Fruit fly (Drosophila melanogaster) whole organism, embryonic: Measurements from ENCODE around the gene Tsc1.
A peak's percentile ranks its signal among the peaks of the same experiment; 100 is the strongest.

ENCODE experiments used
- ATbp ChIP-seq: fragments of 200-800 bp; sonication (Bioruptor generic); optimal IDR thresholded peaks from 2 replicates; lab custom pipeline; 2017; ENCODE audit warnings: missing biosample characterization, mild to moderate bottlenecking, missing genetic modification characterization, missing genetic modification reagents
- CG10267 ChIP-seq: fragments of 200-800 bp; sonication (Bioruptor generic); optimal IDR thresholded peaks from 2 replicates; lab custom pipeline; 2018; ENCODE audit warnings: missing biosample characterization, mild to moderate bottlenecking, missing genetic modification characterization, moderate library complexity
- CG12391 ChIP-seq: fragments of 200-800 bp; sonication (Bioruptor generic); optimal IDR thresholded peaks from 3 replicates; lab custom pipeline; 2018; ENCODE audit warnings: missing biosample characterization, mild to moderate bottlenecking, missing genetic modification characterization, moderate library complexity
- CG12744 ChIP-seq: fragments of 200-800 bp; sonication (Bioruptor generic); optimal IDR thresholded peaks from 2 replicates; lab custom pipeline; 2016; ENCODE audit warnings: missing biosample characterization, missing genetic modification characterization
- CG13424 ChIP-seq: fragments of 200-800 bp; sonication (Bioruptor generic); optimal IDR thresholded peaks from 2 replicates; lab custom pipeline; 2019; ENCODE audit warnings: missing biosample characterization, mild to moderate bottlenecking, missing genetic modification characterization, moderate library complexity
- CG14050 ChIP-seq: fragments of 200-800 bp; sonication (Bioruptor generic); IDR thresholded peaks from 3 replicates; pipeline ENCODE4 v1.3.6; 2022; ENCODE audit warnings: missing biosample characterization, missing genetic modification characterization
- CG16815 ChIP-seq: fragments of 200-800 bp; sonication (Bioruptor generic); optimal IDR thresholded peaks from 3 replicates; lab custom pipeline; 2017; ENCODE audit warnings: missing biosample characterization, mild to moderate bottlenecking, missing genetic modification characterization
- CG17359 ChIP-seq: fragments of 200-800 bp; sonication (Bioruptor generic); optimal IDR thresholded peaks from 3 replicates; lab custom pipeline; 2018; ENCODE audit warnings: missing biosample characterization, mild to moderate bottlenecking, missing genetic modification characterization, moderate library complexity
- CG17385 ChIP-seq: fragments of 200-800 bp; sonication (Bioruptor generic); optimal IDR thresholded peaks from 3 replicates; lab custom pipeline; 2018; ENCODE audit warnings: missing biosample characterization, mild to moderate bottlenecking, missing genetic modification characterization
- CG18262 ChIP-seq: fragments of 200-800 bp; optimal IDR thresholded peaks from 3 replicates; lab custom pipeline; 2019; ENCODE audit warnings: missing biosample characterization, mild to moderate bottlenecking, missing genetic modification characterization, moderate library complexity
- CG31365 ChIP-seq: fragments of 200-800 bp; sonication (Bioruptor generic); optimal IDR thresholded peaks from 2 replicates; lab custom pipeline; 2018; ENCODE audit warnings: missing biosample characterization, mild to moderate bottlenecking, missing genetic modification characterization
- CG31388 ChIP-seq: fragments of 200-800 bp; sonication (Bioruptor generic); optimal IDR thresholded peaks from 2 replicates; lab custom pipeline; 2016; ENCODE audit warnings: missing biosample characterization, missing genetic modification characterization
- CG33557 ChIP-seq: fragments of 200-800 bp; sonication (Bioruptor generic); optimal IDR thresholded peaks from 2 replicates; lab custom pipeline; 2019; ENCODE audit warnings: missing biosample characterization, mild to moderate bottlenecking, missing genetic modification characterization, moderate library complexity
- CG34422 ChIP-seq: fragments of 200-800 bp; sonication (Bioruptor generic); IDR thresholded peaks from 3 replicates; pipeline ENCODE4 v1.3.6; 2022; ENCODE audit warnings: missing biosample characterization, missing genetic modification characterization
- CG4360 ChIP-seq: fragments of 200-800 bp; sonication (Bioruptor generic); IDR thresholded peaks from 2 replicates; pipeline ENCODE4 v1.3.6; 2022; ENCODE audit warnings: missing biosample characterization, missing genetic modification characterization
- CG6683 ChIP-seq: fragments of 200-800 bp; sonication (Bioruptor generic); optimal IDR thresholded peaks from 2 replicates; lab custom pipeline; 2017; ENCODE audit warnings: missing biosample characterization, mild to moderate bottlenecking, missing genetic modification characterization, missing genetic modification reagents
- CG6689 ChIP-seq: fragments of 200-800 bp; sonication (Bioruptor generic); IDR thresholded peaks from 2 replicates; pipeline ENCODE4 v1.3.6; 2022; ENCODE audit warnings: missing biosample characterization, missing genetic modification characterization
- CG7271 ChIP-seq: fragments of 200-800 bp; sonication (Bioruptor generic); optimal IDR thresholded peaks from 2 replicates; lab custom pipeline; 2018; ENCODE audit warnings: missing biosample characterization, mild to moderate bottlenecking, missing genetic modification characterization, moderate library complexity
- CG7357 ChIP-seq: fragments of 200-800 bp; sonication (Bioruptor generic); IDR thresholded peaks from 3 replicates; pipeline ENCODE4 v1.3.6; 2022; ENCODE audit warnings: missing biosample characterization, missing genetic modification characterization
- CG7786 ChIP-seq: fragments of 200-800 bp; sonication (Bioruptor generic); optimal IDR thresholded peaks from 2 replicates; lab custom pipeline; 2016; ENCODE audit warnings: missing biosample characterization, missing genetic modification characterization
- CG7839 ChIP-seq: fragments of 200-800 bp; sonication (Bioruptor generic); optimal IDR thresholded peaks from 3 replicates; lab custom pipeline; 2018; ENCODE audit warnings: missing biosample characterization, mild to moderate bottlenecking, missing genetic modification characterization, moderate library complexity
- CG9797 ChIP-seq: fragments of 200-800 bp; sonication (Bioruptor generic); optimal IDR thresholded peaks from 3 replicates; lab custom pipeline; 2018; ENCODE audit warnings: missing biosample characterization, mild to moderate bottlenecking, missing genetic modification characterization
- D19A ChIP-seq: fragments of 200-800 bp; optimal IDR thresholded peaks from 3 replicates; lab custom pipeline; 2019; ENCODE audit warnings: missing biosample characterization, mild to moderate bottlenecking, missing genetic modification characterization, moderate library complexity
- ERR ChIP-seq: fragments of 200-800 bp; sonication (Bioruptor generic); optimal IDR thresholded peaks from 2 replicates; lab custom pipeline; 2016; ENCODE audit warnings: missing biosample characterization, missing genetic modification characterization
- Ets97D ChIP-seq: fragments of 200-800 bp; sonication (Bioruptor generic); optimal IDR thresholded peaks from 3 replicates; lab custom pipeline; 2016; ENCODE audit warnings: missing biosample characterization, missing genetic modification characterization
- Lpt ChIP-seq: fragments of >200 bp; optimal IDR thresholded peaks from 2 replicates; lab custom pipeline; 2018; ENCODE audit warnings: missing biosample characterization, missing genetic modification characterization
- MBD-R2 ChIP-seq: fragments of 200-800 bp; sonication (Bioruptor generic); IDR thresholded peaks from 2 replicates; pipeline ENCODE4 v1.3.6; 2022; ENCODE audit warnings: missing biosample characterization, missing genetic modification characterization
- MESR4 ChIP-seq: fragments of 200-800 bp; sonication (Bioruptor generic); optimal IDR thresholded peaks from 2 replicates; lab custom pipeline; 2018; ENCODE audit warnings: missing biosample characterization, mild to moderate bottlenecking, missing genetic modification characterization, moderate library complexity
- Mes4 ChIP-seq: fragments of 200-800 bp; sonication (Bioruptor generic); optimal IDR thresholded peaks from 2 replicates; lab custom pipeline; 2016; ENCODE audit warnings: missing biosample characterization, missing genetic modification characterization
- PHDP ChIP-seq: fragments of 200-800 bp; sonication (Bioruptor generic); optimal IDR thresholded peaks from 3 replicates; lab custom pipeline; 2018; ENCODE audit warnings: missing biosample characterization, mild to moderate bottlenecking, missing genetic modification characterization, moderate library complexity
- Ravus ChIP-seq: fragments of 200-800 bp; sonication (Bioruptor generic); IDR thresholded peaks from 2 replicates; pipeline ENCODE4 v1.3.6; 2022; ENCODE audit warnings: missing biosample characterization, missing genetic modification characterization
- bbx ChIP-seq: fragments of 200-800 bp; sonication (Bioruptor generic); IDR thresholded peaks from 2 replicates; pipeline ENCODE4 v1.3.6; 2022; ENCODE audit warnings: missing biosample characterization, missing genetic modification characterization; ENCODE audit not compliant: partially characterized antibody
- bsh ChIP-seq, 2 experiments: fragments of 200-800 bp; sonication (Bioruptor generic); optimal IDR thresholded peaks; 2 replicates each; lab custom pipeline; 2017 to 2018; ENCODE audit warnings: mild to moderate bottlenecking in 2 of 2, missing biosample characterization in 2 of 2, missing genetic modification characterization in 2 of 2, moderate library complexity in 1 of 2
- caup ChIP-seq: fragments of 200-800 bp; sonication (Bioruptor generic); optimal IDR thresholded peaks from 3 replicates; lab custom pipeline; 2017; ENCODE audit warnings: missing biosample characterization, mild to moderate bottlenecking, missing genetic modification characterization, moderate library complexity; ENCODE audit not compliant: severe bottlenecking
- ci ChIP-seq: fragments of 200-800 bp; sonication (Bioruptor generic); IDR thresholded peaks from 3 replicates; pipeline ENCODE4 v1.3.6; 2022; ENCODE audit warnings: missing biosample characterization, missing genetic modification characterization
- dpn ChIP-seq, 2 experiments: fragments of 200-800 bp; sonication (Bioruptor generic); optimal IDR thresholded peaks; 3 replicates each; lab custom pipeline; 2016; ENCODE audit warnings: missing biosample characterization in 2 of 2, missing genetic modification characterization in 2 of 2
- emc ChIP-seq: fragments of 200-800 bp; sonication (Bioruptor generic); optimal IDR thresholded peaks from 2 replicates; lab custom pipeline; 2016; ENCODE audit warnings: missing biosample characterization, missing genetic modification characterization
- ems ChIP-seq: fragments of 200-800 bp; sonication (Bioruptor generic); optimal IDR thresholded peaks from 3 replicates; lab custom pipeline; 2016; ENCODE audit warnings: missing biosample characterization, missing genetic modification characterization
- gcm2 ChIP-seq: fragments of 200-800 bp; sonication (Bioruptor generic); optimal IDR thresholded peaks from 2 replicates; lab custom pipeline; 2016; ENCODE audit warnings: missing biosample characterization, missing genetic modification characterization
- grn ChIP-seq: fragments of 200-800 bp; sonication (Bioruptor generic); optimal IDR thresholded peaks from 3 replicates; lab custom pipeline; 2017; ENCODE audit warnings: missing biosample characterization, missing genetic modification characterization
- odd ChIP-seq: fragments of 200-800 bp; sonication (Bioruptor generic); optimal IDR thresholded peaks from 2 replicates; lab custom pipeline; 2017; ENCODE audit warnings: missing biosample characterization, mild to moderate bottlenecking, missing genetic modification characterization
- otp ChIP-seq: fragments of 200-800 bp; sonication (Bioruptor generic); IDR thresholded peaks from 3 replicates; pipeline ENCODE4, ENCODE4 v1.3.6; 2022; ENCODE audit warnings: missing biosample characterization, missing genetic modification characterization
- pita ChIP-seq: fragments of 200-800 bp; sonication (Bioruptor generic); optimal IDR thresholded peaks from 2 replicates; lab custom pipeline; 2017; ENCODE audit warnings: missing biosample characterization, mild to moderate bottlenecking, missing genetic modification characterization
- run ChIP-seq: fragments of 200-800 bp; sonication (Bioruptor generic); optimal IDR thresholded peaks from 3 replicates; lab custom pipeline; 2018; ENCODE audit warnings: missing biosample characterization, mild to moderate bottlenecking, missing genetic modification characterization
- salm ChIP-seq: fragments of 200-800 bp; sonication (Bioruptor generic); optimal IDR thresholded peaks from 2 replicates; lab custom pipeline; 2018; ENCODE audit warnings: missing biosample characterization, mild to moderate bottlenecking, missing genetic modification characterization
- slbo ChIP-seq: fragments of 200-800 bp; sonication (Bioruptor generic); IDR thresholded peaks from 2 replicates; pipeline ENCODE4 v1.3.6; 2022; ENCODE audit warnings: missing biosample characterization, missing genetic modification characterization
- sob ChIP-seq: fragments of 200-800 bp; sonication (Bioruptor generic); IDR thresholded peaks from 2 replicates; pipeline ENCODE4 v1.3.6; 2022; ENCODE audit warnings: missing biosample characterization, missing genetic modification characterization
- unc-4 ChIP-seq: fragments of 200-800 bp; sonication (Bioruptor generic); IDR thresholded peaks from 2 replicates; pipeline ENCODE4 v1.3.6; 2022; ENCODE audit warnings: missing biosample characterization, missing genetic modification characterization; ENCODE audit not compliant: partially characterized antibody
- vvl ChIP-seq: fragments of 200-800 bp; sonication (Bioruptor generic); IDR thresholded peaks from 2 replicates; pipeline ENCODE4 v1.3.6; 2022; ENCODE audit warnings: missing biosample characterization, missing genetic modification characterization
- zen ChIP-seq: fragments of 200-800 bp; sonication (Bioruptor generic); optimal IDR thresholded peaks from 3 replicates; lab custom pipeline; 2018; ENCODE audit warnings: missing biosample characterization, mild to moderate bottlenecking, missing genetic modification characterization, moderate library complexity
- zen2 ChIP-seq: fragments of 200-800 bp; sonication (Bioruptor generic); IDR thresholded peaks from 3 replicates; pipeline ENCODE4 v1.3.6; 2022; ENCODE audit warnings: missing biosample characterization, missing genetic modification characterization; ENCODE audit not compliant: partially characterized antibody

The Tsc1 gene

DNA sequence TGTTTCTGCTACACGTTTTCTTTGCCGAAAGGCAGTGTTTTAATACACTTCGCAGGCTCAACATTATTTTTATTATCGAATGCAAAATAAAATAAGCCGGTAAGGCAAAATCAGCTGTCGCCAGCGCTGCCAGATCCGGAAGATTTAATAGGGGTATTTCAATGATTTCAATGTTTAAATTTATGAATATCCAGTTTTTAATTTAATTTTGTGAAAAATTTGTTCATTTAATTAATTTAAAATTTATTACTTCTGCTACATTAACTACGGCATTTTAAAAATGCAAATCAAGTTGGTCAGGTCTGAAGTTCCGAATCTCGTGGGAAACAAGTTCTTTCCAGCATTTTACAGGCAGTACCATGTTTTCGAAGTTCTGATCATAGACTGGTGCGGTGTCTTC, 18.7 kb downstream of the Tsc1 start, which contains the start of gene Slimp (continued):
- TF ChIP-seq CG9797 (no peak), CG12744 (GFP tag; lab: Kevin White, UChicago) (no peak), CG13424 (tag; lab: Kevin White, UChicago) (peak; percentile 1), odd (GFP tag; lab: Kevin White, UChicago) (no peak), Ets97D (GFP tag; lab: Kevin White, UChicago) (peak; percentile 20), unc-4 (GFP tag; lab: Robert Waterston, UW) (no peak), zen (tag; lab: Kevin White, UChicago) (no peak), CG17385 (GFP tag; lab: Kevin White, UChicago) (peak; percentile 8), zen2 (no peak), CG31388 (GFP tag; lab: Kevin White, UChicago) (no peak), CG7357 (GFP tag; lab: Robert Waterston, UW) (no peak), CG16815 (GFP tag; lab: Kevin White, UChicago) (no peak), CG12391 (tag; lab: Kevin White, UChicago) (peak; percentile 40), ci (GFP tag; lab: Robert Waterston, UW) (no peak), MBD-R2 (GFP tag; lab: Robert Waterston, UW) (peak; percentile 95), CG6683 (GFP tag; lab: Kevin White, UChicago) (no peak), bbx (GFP tag; lab: Robert Waterston, UW) (no peak), ATbp (GFP tag; lab: Kevin White, UChicago) (no peak), D19A (peak; percentile 48), slbo (GFP tag; lab: Robert Waterston, UW) (peak; percentile 29; the same call in 1 of the 2 replicates), pita (no peak), CG31365 (no peak), sob (GFP tag; lab: Robert Waterston, UW) (0 out of 2 replicates have a peak, but pooled peaks have one; percentile 20), CG10267 (tag; lab: Kevin White, UChicago) (peak; percentile 21), CG7839 (tag; lab: Kevin White, UChicago) (peak; percentile 6), ERR (GFP tag; lab: Kevin White, UChicago) (no peak), run (tag; lab: Kevin White, UChicago) (no peak), dpn (GFP tag; optimal IDR thresholded peaks at IDR 0.05; lab: Kevin White, UChicago) (peak in 1 of 2 experiments; percentile 22), CG34422 (GFP tag; lab: Robert Waterston, UW) (peak; percentile 49; the same call in 1 of the 3 replicates), Lpt (GFP tag; lab: Kevin White, UChicago) (no peak), PHDP (peak; percentile 2), vvl (GFP tag; lab: Robert Waterston, UW) (0 out of 2 replicates have a peak, but pooled peaks have one; percentile 34), otp (GFP tag; lab: Robert Waterston, UW) (no peak), emc (no peak), gcm2 (no peak), CG17359 (tag; lab: Kevin White, UChicago) (peak; percentile 2), salm (tag; lab: Kevin White, UChicago) (no peak), caup (GFP tag; lab: Kevin White, UChicago) (no peak), MESR4 (GFP tag; lab: Kevin White, UChicago) (no peak), CG7271 (tag; lab: Kevin White, UChicago) (no peak), Mes4 (no peak), CG18262 (peak; percentile 10), CG33557 (GFP tag; lab: Kevin White, UChicago) (no peak), bsh (GFP tag; optimal IDR thresholded peaks at IDR 0.05; lab: Kevin White, UChicago) (peak in 1 of 2 experiments; percentile 32), CG7786 (GFP tag; lab: Kevin White, UChicago) (no peak), Ravus (GFP tag; lab: Robert Waterston, UW) (no peak), grn (GFP tag; lab: Kevin White, UChicago) (no peak), CG4360 (GFP tag; lab: Robert Waterston, UW) (no peak), CG14050 (no peak), CG6689 (GFP tag; lab: Robert Waterston, UW) (no peak), ems (GFP tag; lab: Kevin White, UChicago) (no peak)
